Fruit fly (Drosophila melanogaster) whole organism, embryonic: ENCODE measurements around the gene Inx5.

Source experiments
- Asciz ChIP-seq: fragments of 200-800 bp; sonication (Bioruptor generic); optimal IDR thresholded peaks from 2 replicates; lab custom pipeline; 2017; ENCODE audit warnings: missing biosample characterization, mild to moderate bottlenecking, missing genetic modification characterization, missing genetic modification reagents
- CG12942 ChIP-seq: fragments of 200-800 bp; sonication (Bioruptor generic); optimal IDR thresholded peaks from 3 replicates; lab custom pipeline; 2016; ENCODE audit warnings: missing biosample characterization, missing genetic modification characterization
- CG15269 ChIP-seq: fragments of 200-800 bp; sonication (Bioruptor generic); optimal IDR thresholded peaks from 2 replicates; lab custom pipeline; 2018; ENCODE audit warnings: missing biosample characterization, mild to moderate bottlenecking, missing genetic modification characterization, moderate library complexity
- CkIIα-i1 ChIP-seq: fragments of 200-800 bp; sonication (Bioruptor generic); IDR thresholded peaks from 2 replicates; pipeline ENCODE4 v1.3.6; 2022; ENCODE audit warnings: missing biosample characterization, missing genetic modification characterization
- HLH4C ChIP-seq: fragments of 200-800 bp; sonication (Bioruptor generic); IDR thresholded peaks from 3 replicates; pipeline ENCODE4 v1.3.6; 2022; ENCODE audit warnings: missing biosample characterization, missing genetic modification characterization; ENCODE audit not compliant: partially characterized antibody
- Optix ChIP-seq: fragments of 200-800 bp; sonication (Bioruptor generic); IDR thresholded peaks from 3 replicates; pipeline ENCODE4 v1.3.6; 2022; ENCODE audit warnings: missing biosample characterization, missing genetic modification characterization
- Sry-β ChIP-seq: fragments of 200-800 bp; sonication (Bioruptor generic); optimal IDR thresholded peaks from 2 replicates; lab custom pipeline; 2018; ENCODE audit warnings: missing biosample characterization, mild to moderate bottlenecking, missing genetic modification characterization, moderate library complexity
- ase ChIP-seq: fragments of 200-800 bp; sonication (Bioruptor generic); IDR thresholded peaks from 3 replicates; pipeline ENCODE4 v1.3.6; 2022; ENCODE audit warnings: missing biosample characterization, missing genetic modification characterization
- az2 ChIP-seq: fragments of 200-800 bp; sonication (Bioruptor generic); optimal IDR thresholded peaks from 3 replicates; lab custom pipeline; 2016; ENCODE audit warnings: missing biosample characterization, missing genetic modification characterization
- hb ChIP-seq: fragments of 200-800 bp; sonication (Bioruptor generic); IDR thresholded peaks from 3 replicates; pipeline ENCODE4 v1.3.6; 2022; ENCODE audit warnings: missing biosample characterization, missing genetic modification characterization; ENCODE audit not compliant: partially characterized antibody
- nmo ChIP-seq: fragments of 200-800 bp; sonication (Bioruptor generic); optimal IDR thresholded peaks from 2 replicates; lab custom pipeline; 2018; ENCODE audit warnings: missing biosample characterization, mild to moderate bottlenecking, missing genetic modification characterization, moderate library complexity

DNA sequence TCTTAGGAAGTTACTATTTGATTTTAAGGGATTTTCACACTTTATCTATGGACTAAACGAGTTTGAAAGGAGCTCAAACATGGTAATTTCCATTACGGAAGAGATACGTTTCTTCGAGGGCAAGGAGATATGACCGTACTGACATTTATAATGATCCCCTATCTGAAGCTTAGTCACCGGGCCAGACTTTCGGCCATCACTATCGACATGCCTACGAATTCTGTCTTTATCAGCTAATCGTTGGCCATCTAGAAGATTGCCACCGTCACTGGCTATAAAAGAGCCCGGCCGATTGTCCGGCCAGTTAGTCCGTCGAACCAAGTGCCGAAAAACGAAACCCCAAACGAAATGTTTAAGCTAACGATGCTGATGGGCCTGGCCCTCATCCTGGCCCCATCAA lies 44.5 kb upstream of the Inx5 start, which contains the start of gene Muc18B:
- TF ChIP-seq CG15269 (tag; lab: Kevin White, UChicago) (no peak), Asciz (GFP tag; lab: Kevin White, UChicago) (no peak), Sry-β (no peak), CG12942 (no peak), hb (GFP tag; lab: Robert Waterston, UW) (no peak), HLH4C (GFP tag; lab: Robert Waterston, UW) (no peak), ase (GFP tag; lab: Robert Waterston, UW) (no peak), Optix (GFP tag; lab: Robert Waterston, UW) (no peak), az2 (no peak), nmo (no peak), CkIIα-i1 (GFP tag; lab: Robert Waterston, UW) (no peak)
